Fruit fly (Drosophila melanogaster) Kc167 (cell line): ENCODE results near the gene Neb-cGP.

Experiments
- Myc ChIP-seq: fragments of >200 bp; optimal IDR thresholded peaks from 2 replicates; lab custom pipeline; 2017; ENCODE audit warnings: missing external identifiers
- Sin3A ChIP-seq: fragments of >200 bp; optimal IDR thresholded peaks from 2 replicates; lab custom pipeline; 2018; ENCODE audit warnings: missing external identifiers
- h ChIP-seq: fragments of >200 bp; optimal IDR thresholded peaks from 3 replicates; lab custom pipeline; 2018; ENCODE audit warnings: missing external identifiers
- insv ChIP-seq: fragments of >200 bp; optimal IDR thresholded peaks from 3 replicates; lab custom pipeline; 2018; ENCODE audit warnings: missing external identifiers
- psq ChIP-seq: fragments of >200 bp; optimal IDR thresholded peaks from 2 replicates; lab custom pipeline; 2017; ENCODE audit warnings: missing external identifiers
- ttk ChIP-seq: sonication (Bioruptor generic); optimal IDR thresholded peaks from 2 replicates; lab custom pipeline; 2017; ENCODE audit warnings: missing external identifiers

The Neb-cGP gene

DNA sequence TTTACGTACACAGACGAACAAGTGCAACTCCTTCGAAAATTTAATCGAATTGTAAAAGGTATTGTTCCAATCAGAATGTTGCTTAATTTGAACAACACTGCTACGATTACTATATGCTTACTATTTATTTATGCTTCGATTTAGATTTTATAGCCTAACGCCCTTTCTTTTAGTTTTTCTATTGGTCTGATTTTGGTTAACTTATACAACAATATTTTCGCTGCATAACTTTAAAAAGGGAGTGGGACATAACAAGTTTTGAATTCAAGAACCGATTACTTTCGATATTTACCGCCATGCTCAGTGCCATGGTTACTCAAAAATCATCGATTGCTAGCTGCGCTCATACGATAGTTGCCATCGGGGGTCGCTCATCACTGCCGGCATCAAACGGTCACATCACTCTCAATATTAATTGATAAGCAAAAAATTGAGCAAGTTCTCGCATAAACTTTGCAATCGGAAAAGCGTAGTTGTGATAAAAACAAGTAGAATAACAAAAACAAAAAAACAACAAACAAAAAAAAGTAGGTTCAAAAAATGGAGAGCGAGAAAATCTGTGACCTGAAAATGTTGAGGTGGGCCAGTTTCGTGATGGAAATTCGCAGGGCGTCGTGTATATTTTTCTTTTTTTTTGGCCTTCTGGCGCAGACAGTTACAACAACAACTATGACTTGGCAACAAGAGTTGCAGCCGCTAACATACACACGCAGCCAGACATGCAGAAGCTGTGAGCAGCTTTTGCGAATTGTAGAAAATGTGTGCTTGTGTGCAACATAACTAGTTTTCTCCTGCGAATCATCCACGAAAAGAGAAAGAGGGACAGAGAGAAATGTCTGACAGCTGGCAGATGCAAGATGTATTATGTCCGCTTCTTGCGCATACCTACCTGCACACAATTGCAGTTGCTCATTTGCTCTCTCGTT is 18.2 kb downstream of the Neb-cGP start, which contains the start of the genes CG2887 and PPP4R2r:
Gene CG2887 (minus strand): TSS at position 51 of the 926 bp plus-strand sequence.
Gene PPP4R2r (plus strand): TSS at position 396 of the 926 bp plus-strand sequence.
- TF ChIP-seq insv (lab: Kevin White, UChicago), result no peak
- TF ChIP-seq h (lab: Kevin White, UChicago), result no peak
- TF ChIP-seq Sin3A (lab: Kevin White, UChicago), result no peak
- no peak for TF ChIP-seq ttk (lab: Kevin White, UChicago)
- no peak for TF ChIP-seq psq (lab: Kevin White, UChicago)
- no peak for TF ChIP-seq Myc (lab: Kevin White, UChicago)

DNA sequence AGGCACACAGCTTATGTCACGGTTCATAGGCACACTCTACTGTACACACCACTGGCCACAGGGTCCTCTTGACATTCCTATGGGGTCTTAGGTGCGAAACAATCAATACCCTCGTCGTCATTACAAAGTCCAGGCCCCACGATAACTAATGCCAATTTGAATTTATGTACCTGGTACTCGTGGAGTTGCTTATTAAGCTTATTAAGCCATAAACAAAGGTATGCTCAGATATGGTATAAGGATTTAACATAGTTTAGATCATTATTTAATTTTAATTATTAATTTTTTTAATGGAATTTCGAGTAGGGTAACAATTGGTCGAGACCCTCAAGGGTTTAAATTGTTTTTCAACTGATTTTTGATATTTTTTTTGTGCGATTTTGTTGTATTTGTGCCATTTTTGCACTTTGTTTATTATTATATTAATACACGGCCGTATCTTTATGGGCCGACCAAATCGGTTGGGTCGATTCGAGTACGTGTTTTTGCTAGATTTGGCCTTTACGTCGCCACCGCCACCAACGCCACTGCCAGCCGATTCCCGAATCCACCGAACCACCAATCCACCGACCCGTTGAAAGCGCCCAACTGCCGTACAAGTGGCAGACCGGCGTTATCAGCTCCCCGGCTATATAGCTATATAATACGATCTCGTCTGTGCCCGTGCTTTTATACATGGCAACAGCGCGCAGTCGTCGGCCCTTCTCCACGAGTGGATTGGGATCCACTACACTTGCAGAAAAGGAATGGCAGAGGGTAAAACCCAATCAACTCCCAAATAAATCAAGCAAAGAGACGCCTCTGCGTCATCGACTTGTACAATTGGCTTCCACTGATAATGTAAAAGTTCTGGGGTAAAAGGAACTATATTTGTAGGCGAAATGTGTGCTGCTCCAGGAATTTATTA is 23.9 kb downstream of the Neb-cGP start:
- TF ChIP-seq insv (lab: Kevin White, UChicago) (no peak), Myc (lab: Kevin White, UChicago) (no peak), psq (lab: Kevin White, UChicago) (no peak), h (lab: Kevin White, UChicago) (no peak), Sin3A (lab: Kevin White, UChicago) (no peak), ttk (lab: Kevin White, UChicago) (no peak)

DNA sequence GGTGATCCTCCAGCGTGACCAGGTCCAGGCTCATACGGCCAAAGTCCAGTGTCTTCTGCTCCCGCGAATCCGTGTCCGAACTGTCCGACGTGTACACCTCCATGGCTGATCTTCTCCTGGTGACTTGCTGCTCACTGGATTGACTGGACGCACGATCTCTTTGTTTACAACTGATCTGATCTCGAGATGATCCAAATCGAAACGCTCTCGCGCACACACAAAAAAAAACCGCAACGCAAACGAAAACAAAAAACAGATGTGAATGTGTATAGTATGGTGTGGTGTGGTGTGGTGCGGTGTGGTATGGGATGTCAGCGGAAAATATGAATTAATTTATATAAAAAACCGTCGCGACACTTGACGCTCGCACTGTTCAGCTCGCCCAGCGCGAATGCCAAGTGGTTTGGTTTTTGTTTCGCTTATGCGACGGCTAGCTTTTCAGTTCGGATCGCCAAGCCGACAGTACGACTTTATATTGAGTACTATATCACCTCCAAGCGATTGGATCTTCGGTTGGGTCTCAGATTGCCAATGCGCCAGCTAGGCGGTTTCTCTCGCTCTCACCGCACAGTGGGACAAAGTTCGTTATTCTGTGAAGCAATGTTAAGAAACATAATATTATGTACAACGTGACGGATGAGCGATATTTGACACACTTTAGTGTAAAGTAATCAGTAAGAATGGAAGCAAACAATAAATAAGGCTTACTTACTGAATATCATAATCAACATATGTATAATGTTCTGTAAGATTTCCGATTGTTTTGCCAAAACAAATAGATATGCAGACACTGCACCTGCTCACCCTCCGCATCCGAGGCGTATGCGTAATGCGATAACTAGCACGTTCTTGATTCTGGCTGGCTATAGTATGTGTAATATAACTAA is 25.9 kb downstream of the Neb-cGP start:
- TF ChIP-seq psq (lab: Kevin White, UChicago) (no peak), ttk (lab: Kevin White, UChicago) (no peak), h (lab: Kevin White, UChicago) (no peak), Sin3A (lab: Kevin White, UChicago) (no peak)

DNA sequence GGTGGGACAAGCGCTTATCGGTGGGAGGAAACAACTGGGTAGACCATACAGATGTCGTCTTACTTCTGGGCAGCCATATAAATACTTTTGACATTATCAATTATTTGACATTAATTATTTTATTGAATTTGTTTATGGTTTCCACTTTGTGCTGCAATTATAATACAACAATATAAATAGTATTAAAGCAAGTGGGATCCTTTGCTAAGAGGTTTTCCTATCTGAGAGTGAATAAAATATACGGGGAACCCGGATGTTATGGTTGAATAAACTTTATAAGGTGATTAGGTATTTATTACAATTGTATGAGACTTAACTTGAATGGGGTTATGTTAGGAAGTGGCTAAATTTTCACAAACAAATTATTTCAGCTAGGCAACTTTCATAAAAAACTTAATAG is 26.6 kb downstream of the Neb-cGP start, which contains the start of gene CG32687:
Gene CG32687 (minus strand): TSS at position 101 of the 400 bp plus-strand sequence.
- TF ChIP-seq insv (lab: Kevin White, UChicago), result no peak
- no peak for TF ChIP-seq Myc (lab: Kevin White, UChicago)
- no peak for TF ChIP-seq psq (lab: Kevin White, UChicago)
- TF ChIP-seq ttk (lab: Kevin White, UChicago), result no peak
- no peak for TF ChIP-seq h (lab: Kevin White, UChicago)
- TF ChIP-seq Sin3A (lab: Kevin White, UChicago), result no peak

DNA sequence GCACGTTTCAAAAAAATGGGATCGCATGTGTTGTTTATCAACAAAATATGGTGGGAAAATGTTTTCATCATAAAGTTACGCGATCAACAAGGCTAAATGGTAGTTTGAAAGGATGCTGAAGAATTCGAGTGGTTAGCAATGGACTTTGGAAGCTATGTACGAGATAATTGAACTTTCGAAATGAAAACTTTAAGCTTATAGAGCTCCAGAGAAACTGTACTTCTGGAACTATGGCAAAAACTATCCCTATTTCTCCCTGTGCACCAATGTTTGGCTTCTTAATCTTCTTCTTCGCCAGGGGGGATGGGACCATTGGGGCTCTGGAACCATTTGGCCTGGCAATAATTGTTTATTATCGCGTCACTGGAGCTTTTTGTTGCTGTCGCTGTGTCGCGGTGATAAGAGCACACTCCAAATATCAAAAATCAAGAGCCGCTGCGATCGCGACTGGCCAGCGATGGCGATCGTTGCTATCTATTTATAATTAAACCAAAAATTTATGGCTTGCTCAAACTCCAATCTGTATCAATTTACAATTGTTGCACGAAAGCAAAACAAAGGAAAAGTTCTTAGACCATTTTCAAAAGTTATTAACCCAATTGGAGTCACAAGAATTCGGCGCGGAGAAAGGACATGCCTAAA is 27.5 kb downstream of the Neb-cGP start:
- no peak for TF ChIP-seq h (lab: Kevin White, UChicago)
- no peak for TF ChIP-seq psq (lab: Kevin White, UChicago)
- no peak for TF ChIP-seq ttk (lab: Kevin White, UChicago)
- TF ChIP-seq Myc (lab: Kevin White, UChicago), result no peak
- TF ChIP-seq insv (lab: Kevin White, UChicago), result no peak
- no peak for TF ChIP-seq Sin3A (lab: Kevin White, UChicago)

DNA sequence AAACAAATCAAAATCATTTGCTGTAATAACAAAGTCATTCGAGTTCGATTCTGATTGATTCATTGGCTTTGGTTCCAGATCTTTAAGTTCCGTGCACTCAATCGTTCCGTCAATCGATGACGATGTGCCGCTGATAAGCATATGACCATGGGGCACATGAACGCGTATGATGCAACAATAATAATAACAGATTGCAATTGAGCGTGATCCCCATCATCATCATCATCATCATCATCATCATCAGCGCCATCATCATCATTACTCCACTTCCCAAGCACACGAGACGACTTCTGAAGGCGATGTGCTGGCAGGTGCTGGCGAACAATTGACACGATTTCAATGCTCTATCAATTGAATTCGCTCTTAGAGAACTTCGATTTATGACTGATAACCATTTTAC is 35.8 kb downstream of the Neb-cGP start:
- TF ChIP-seq insv (lab: Kevin White, UChicago) (no peak), ttk (lab: Kevin White, UChicago) (no peak), Sin3A (lab: Kevin White, UChicago) (no peak), h (lab: Kevin White, UChicago) (no peak), Myc (lab: Kevin White, UChicago) (no peak), psq (lab: Kevin White, UChicago) (no peak)
